3 fruit fly cellular contexts compared by ENCODE assay signal in genomic region chr2L:12028808-12029207, dm6.
TF ChIP-seq lines count a peak whose summit lies in the region.

No protein-coding gene starts in this region.

- no peak for TF ChIP-seq CTCF in whole organism, embryonic (GFP tag; optimal IDR thresholded peaks at IDR 0.05; lab: Kevin White, UChicago)

TF ChIP-seq in whole organism, embryonic, 481 proteins besides CTCF, POLR2A, EP300 and RAD21 (continues in another document):
- peak in 1 of 2 experiments; percentile 43 for TF ChIP-seq Pdp1 (GFP tag; optimal IDR thresholded peaks at IDR 0.05; lab: Kevin White, UChicago)
- TF ChIP-seq ranshi (GFP tag; IDR thresholded peaks at IDR 0.05; lab: Robert Waterston, UW), result no peak
- no peak for TF ChIP-seq CG30020 (tag; optimal IDR thresholded peaks at IDR 0.05; lab: Kevin White, UChicago)
- TF ChIP-seq C15 (GFP tag; IDR thresholded peaks at IDR 0.05; lab: Robert Waterston, UW), result no peak
- no peak for TF ChIP-seq Atf-2 (GFP tag; optimal IDR thresholded peaks at IDR 0.05; lab: Kevin White, UChicago)
- 0 out of 2 replicates have a peak, but pooled peaks have one; percentile 22 for TF ChIP-seq crol (GFP tag; IDR thresholded peaks at IDR 0.05; lab: Robert Waterston, UW)
- TF ChIP-seq NFAT (GFP tag; IDR thresholded peaks at IDR 0.05; lab: Robert Waterston, UW), result no peak
- TF ChIP-seq sr (GFP tag; IDR thresholded peaks at IDR 0.05; lab: Robert Waterston, UW), result no peak
- TF ChIP-seq mirr (GFP tag; optimal IDR thresholded peaks at IDR 0.05; lab: Kevin White, UChicago), result no peak
- peak; percentile 69 for TF ChIP-seq exex (tag; optimal IDR thresholded peaks at IDR 0.05; lab: Kevin White, UChicago)
- TF ChIP-seq seq (GFP tag; IDR thresholded peaks at IDR 0.05; lab: Robert Waterston, UW), result no peak
- TF ChIP-seq abd-A (tag; optimal IDR thresholded peaks at IDR 0.05; lab: Kevin White, UChicago), result no peak
- TF ChIP-seq NC2β (GFP tag; optimal IDR thresholded peaks at IDR 0.05; lab: Kevin White, UChicago), result no peak
- no peak for TF ChIP-seq CG14667 (GFP tag; IDR thresholded peaks at IDR 0.05; lab: Robert Waterston, UW)
- TF ChIP-seq CG12942 (GFP tag; optimal IDR thresholded peaks at IDR 0.05; lab: Kevin White, UChicago), result no peak
- peak; percentile 30 for TF ChIP-seq Neu2 (GFP tag; optimal IDR thresholded peaks at IDR 0.05; lab: Kevin White, UChicago; ENCODE audit: borderline replicate concordance)
- TF ChIP-seq sug (tag; optimal IDR thresholded peaks at IDR 0.05; lab: Kevin White, UChicago), result peak; percentile 43
- TF ChIP-seq CG6813 (GFP tag; optimal IDR thresholded peaks at IDR 0.05; lab: Kevin White, UChicago), result no peak
- no peak for TF ChIP-seq zen (tag; optimal IDR thresholded peaks at IDR 0.05; lab: Kevin White, UChicago)
- no peak for TF ChIP-seq klu (GFP tag; IDR thresholded peaks at IDR 0.05; lab: Robert Waterston, UW)
- TF ChIP-seq CG30403 (GFP tag; optimal IDR thresholded peaks at IDR 0.05; lab: Kevin White, UChicago), result no peak
- TF ChIP-seq CG11398 (GFP tag; optimal IDR thresholded peaks at IDR 0.05; lab: Kevin White, UChicago), result no peak
- TF ChIP-seq CG1647 (GFP tag; optimal IDR thresholded peaks at IDR 0.05; lab: Kevin White, UChicago), result no peak
- TF ChIP-seq Eip74EF (GFP tag; optimal IDR thresholded peaks at IDR 0.05; lab: Kevin White, UChicago), result peak in 1 of 2 experiments; percentile 69
- no peak for TF ChIP-seq CG5180 (GFP tag; optimal IDR thresholded peaks at IDR 0.05; lab: Kevin White, UChicago)
- TF ChIP-seq NC2α (GFP tag; optimal IDR thresholded peaks at IDR 0.05; lab: Kevin White, UChicago), result no peak
- TF ChIP-seq CG8944 (GFP tag; optimal IDR thresholded peaks at IDR 0.05; lab: Kevin White, UChicago), result no peak
- TF ChIP-seq CG16813 (GFP tag; IDR thresholded peaks at IDR 0.05; lab: Robert Waterston, UW; ENCODE audit: partially characterized antibody), result no peak
- no peak for TF ChIP-seq CG7357 (GFP tag; IDR thresholded peaks at IDR 0.05; lab: Robert Waterston, UW)
- TF ChIP-seq CG6683 (GFP tag; optimal IDR thresholded peaks at IDR 0.05; lab: Kevin White, UChicago), result no peak
- TF ChIP-seq phol (tag; optimal IDR thresholded peaks at IDR 0.05; lab: Kevin White, UChicago), result no peak

TF ChIP-seq in whole organism, prepupa, 60 proteins besides CTCF, POLR2A, EP300 and RAD21:
- no peak for TF ChIP-seq CG9139 (GFP tag; optimal IDR thresholded peaks at IDR 0.05; lab: Kevin White, UChicago)
- TF ChIP-seq Ets21C (GFP tag; optimal IDR thresholded peaks at IDR 0.05; lab: Kevin White, UChicago), result no peak
- no peak for TF ChIP-seq fd85E (GFP tag; optimal IDR thresholded peaks at IDR 0.05; lab: Kevin White, UChicago)
- TF ChIP-seq CG3032 (tag; optimal IDR thresholded peaks at IDR 0.05; lab: Kevin White, UChicago), result no peak
- no peak for TF ChIP-seq Ets96B (tag; optimal IDR thresholded peaks at IDR 0.05; lab: Kevin White, UChicago)
- TF ChIP-seq fd59A (GFP tag; optimal IDR thresholded peaks at IDR 0.05; lab: Kevin White, UChicago), result no peak
- TF ChIP-seq Sox14 (GFP tag; optimal IDR thresholded peaks at IDR 0.05; lab: Kevin White, UChicago), result peak; percentile 41
- TF ChIP-seq vri (GFP tag; optimal IDR thresholded peaks at IDR 0.05; lab: Kevin White, UChicago), result peak; percentile 80
- TF ChIP-seq salr (GFP tag; optimal IDR thresholded peaks at IDR 0.05; lab: Kevin White, UChicago), result no peak
- no peak for TF ChIP-seq fkh (GFP tag; optimal IDR thresholded peaks at IDR 0.05; lab: Kevin White, UChicago)
- no peak for TF ChIP-seq Hr38 (GFP tag; optimal IDR thresholded peaks at IDR 0.05; lab: Kevin White, UChicago)
- TF ChIP-seq lz (GFP tag; optimal IDR thresholded peaks at IDR 0.05; lab: Kevin White, UChicago), result no peak
- TF ChIP-seq Hr39 (GFP tag; optimal IDR thresholded peaks at IDR 0.05; lab: Kevin White, UChicago), result no peak
- peak; percentile 10 for TF ChIP-seq Eip78C (GFP tag; lab: Kevin White, UChicago)
- TF ChIP-seq CG6276 (GFP tag; optimal IDR thresholded peaks at IDR 0.05; lab: Kevin White, UChicago), result no peak
- TF ChIP-seq CG8319 (GFP tag; optimal IDR thresholded peaks at IDR 0.05; lab: Kevin White, UChicago), result no peak
- TF ChIP-seq CG16779 (tag; optimal IDR thresholded peaks at IDR 0.05; lab: Kevin White, UChicago), result no peak
- TF ChIP-seq CG10631 (GFP tag; optimal IDR thresholded peaks at IDR 0.05; lab: Kevin White, UChicago), result no peak
- peak; percentile 99 for TF ChIP-seq svp (GFP tag; lab: Kevin White, UChicago)
- TF ChIP-seq Gug (GFP tag; IDR thresholded peaks at IDR 0.05; lab: Robert Waterston, UW), result no peak
- TF ChIP-seq dac (GFP tag; optimal IDR thresholded peaks at IDR 0.05; lab: Kevin White, UChicago), result no peak
- TF ChIP-seq Met (GFP tag; optimal IDR thresholded peaks at IDR 0.05; lab: Kevin White, UChicago), result no peak
- no peak for TF ChIP-seq CG4318 (GFP tag; optimal IDR thresholded peaks at IDR 0.05; lab: Kevin White, UChicago)
- no peak for TF ChIP-seq CG11762 (GFP tag; optimal IDR thresholded peaks at IDR 0.05; lab: Kevin White, UChicago; ENCODE audit: insufficient read depth)
- TF ChIP-seq spab (GFP tag; optimal IDR thresholded peaks at IDR 0.05; lab: Kevin White, UChicago), result no peak
- TF ChIP-seq CG6792 (GFP tag; optimal IDR thresholded peaks at IDR 0.05; lab: Kevin White, UChicago), result no peak
- no peak for TF ChIP-seq CG7368 (GFP tag; optimal IDR thresholded peaks at IDR 0.05; lab: Kevin White, UChicago)
- no peak for TF ChIP-seq OdsH (GFP tag; optimal IDR thresholded peaks at IDR 0.05; lab: Kevin White, UChicago)
- TF ChIP-seq topi (GFP tag; optimal IDR thresholded peaks at IDR 0.05; lab: Kevin White, UChicago), result no peak
- TF ChIP-seq acj6 (GFP tag; optimal IDR thresholded peaks at IDR 0.05; lab: Kevin White, UChicago), result no peak

TF ChIP-seq in whole organism, pupa, 21 proteins besides CTCF, POLR2A, EP300 and RAD21:
- TF ChIP-seq Pif1B (GFP tag; optimal IDR thresholded peaks at IDR 0.05; lab: Kevin White, UChicago), result no peak
- TF ChIP-seq EcR (GFP tag; optimal IDR thresholded peaks at IDR 0.05; lab: Kevin White, UChicago), result peak; percentile 58
